Fruit fly (Drosophila melanogaster) whole organism, embryonic: ENCODE data around the gene Ptp10D.

Experiments used
- Antp ChIP-seq: fragments of 200-800 bp; sonication (Bioruptor generic); optimal IDR thresholded peaks from 3 replicates; lab custom pipeline; 2016; ENCODE audit warnings: missing biosample characterization, missing genetic modification characterization
- B-H2 ChIP-seq: fragments of 200-800 bp; sonication (Bioruptor generic); optimal IDR thresholded peaks from 2 replicates; lab custom pipeline; 2018; ENCODE audit warnings: missing biosample characterization, mild to moderate bottlenecking, missing genetic modification characterization
- Bgb ChIP-seq: fragments of 200-800 bp; sonication (Bioruptor generic); IDR thresholded peaks from 2 replicates; pipeline ENCODE4 v1.3.6; 2022; ENCODE audit warnings: missing biosample characterization, missing genetic modification characterization; ENCODE audit not compliant: partially characterized antibody
- CG10147 ChIP-seq: fragments of 200-800 bp; sonication (Bioruptor generic); optimal IDR thresholded peaks from 2 replicates; lab custom pipeline; 2019; ENCODE audit warnings: missing biosample characterization, mild to moderate bottlenecking, missing genetic modification characterization, moderate library complexity
- CG1024 ChIP-seq: fragments of 200-800 bp; sonication (Bioruptor generic); IDR thresholded peaks from 2 replicates; pipeline ENCODE4 v1.3.6; 2022; ENCODE audit warnings: missing biosample characterization, missing genetic modification characterization
- CG10462 ChIP-seq: fragments of 200-800 bp; sonication (Bioruptor generic); optimal IDR thresholded peaks from 2 replicates; lab custom pipeline; 2016; ENCODE audit warnings: missing biosample characterization, missing genetic modification characterization
- CG10565 ChIP-seq: fragments of 200-800 bp; sonication (Bioruptor generic); optimal IDR thresholded peaks from 3 replicates; lab custom pipeline; 2016; ENCODE audit warnings: missing biosample characterization, mild to moderate bottlenecking, missing genetic modification characterization
- CG10654 ChIP-seq: fragments of 200-800 bp; sonication (Bioruptor generic); optimal IDR thresholded peaks from 2 replicates; lab custom pipeline; 2016; ENCODE audit warnings: missing biosample characterization, missing genetic modification characterization
- CG12104 ChIP-seq: fragments of 200-800 bp; sonication (Bioruptor generic); optimal IDR thresholded peaks from 3 replicates; lab custom pipeline; 2016; ENCODE audit warnings: missing biosample characterization, missing genetic modification characterization
- CG12219 ChIP-seq: fragments of 200-800 bp; sonication (Bioruptor generic); optimal IDR thresholded peaks from 3 replicates; lab custom pipeline; 2018; ENCODE audit warnings: missing biosample characterization, mild to moderate bottlenecking, missing genetic modification characterization
- CG12769 ChIP-seq: fragments of 200-800 bp; sonication (Bioruptor generic); optimal IDR thresholded peaks from 2 replicates; lab custom pipeline; 2019; ENCODE audit warnings: missing biosample characterization, mild to moderate bottlenecking, missing genetic modification characterization, moderate library complexity
- CG12942 ChIP-seq: fragments of 200-800 bp; sonication (Bioruptor generic); optimal IDR thresholded peaks from 3 replicates; lab custom pipeline; 2016; ENCODE audit warnings: missing biosample characterization, missing genetic modification characterization
- CG13775 ChIP-seq: fragments of 200-800 bp; sonication (Bioruptor generic); optimal IDR thresholded peaks from 3 replicates; lab custom pipeline; 2017; ENCODE audit warnings: missing biosample characterization, mild to moderate bottlenecking, missing genetic modification characterization
- CG18599 ChIP-seq: fragments of 200-800 bp; sonication (Bioruptor generic); optimal IDR thresholded peaks from 3 replicates; lab custom pipeline; 2017; ENCODE audit warnings: missing biosample characterization, missing genetic modification characterization, mild to moderate bottlenecking, moderate library complexity, missing genetic modification reagents
- CG18619 ChIP-seq: fragments of 200-800 bp; sonication (Bioruptor generic); optimal IDR thresholded peaks from 3 replicates; lab custom pipeline; 2017; ENCODE audit warnings: missing biosample characterization, mild to moderate bottlenecking, missing genetic modification characterization
- CG2116 ChIP-seq: fragments of 200-800 bp; sonication (Bioruptor generic); optimal IDR thresholded peaks from 3 replicates; lab custom pipeline; 2018; ENCODE audit warnings: missing biosample characterization, mild to moderate bottlenecking, missing genetic modification characterization
- CG30431 ChIP-seq: fragments of 200-800 bp; sonication (Bioruptor generic); optimal IDR thresholded peaks from 2 replicates; lab custom pipeline; 2017; ENCODE audit warnings: missing biosample characterization, missing genetic modification characterization
- CG34422 ChIP-seq: fragments of 200-800 bp; sonication (Bioruptor generic); IDR thresholded peaks from 3 replicates; pipeline ENCODE4 v1.3.6; 2022; ENCODE audit warnings: missing biosample characterization, missing genetic modification characterization
- CG5953 ChIP-seq: fragments of 200-800 bp; sonication (Bioruptor generic); IDR thresholded peaks from 2 replicates; pipeline ENCODE4 v1.3.6; 2022; ENCODE audit warnings: missing biosample characterization, missing genetic modification characterization
- CG6765 ChIP-seq: fragments of 200-800 bp; sonication (Bioruptor generic); optimal IDR thresholded peaks from 3 replicates; lab custom pipeline; 2017; ENCODE audit warnings: missing biosample characterization, mild to moderate bottlenecking, missing genetic modification characterization
- Dll ChIP-seq: fragments of 200-800 bp; sonication (Bioruptor generic); IDR thresholded peaks from 4 replicates; pipeline ENCODE4 v1.3.6; 2022; ENCODE audit warnings: missing biosample characterization, missing genetic modification characterization; ENCODE audit not compliant: partially characterized antibody
- Doc3 ChIP-seq: fragments of 200-800 bp; sonication (Bioruptor generic); IDR thresholded peaks from 3 replicates; pipeline ENCODE4 v1.3.6; 2022; ENCODE audit warnings: missing biosample characterization, missing genetic modification characterization; ENCODE audit not compliant: partially characterized antibody
- Ets97D ChIP-seq: fragments of 200-800 bp; sonication (Bioruptor generic); optimal IDR thresholded peaks from 3 replicates; lab custom pipeline; 2016; ENCODE audit warnings: missing biosample characterization, missing genetic modification characterization
- HLH4C ChIP-seq: fragments of 200-800 bp; sonication (Bioruptor generic); IDR thresholded peaks from 3 replicates; pipeline ENCODE4 v1.3.6; 2022; ENCODE audit warnings: missing biosample characterization, missing genetic modification characterization; ENCODE audit not compliant: partially characterized antibody
- Hmx ChIP-seq: fragments of 200-800 bp; sonication (Bioruptor generic); optimal IDR thresholded peaks from 2 replicates; lab custom pipeline; 2016; ENCODE audit warnings: missing biosample characterization, missing genetic modification characterization
- Hsf ChIP-seq: fragments of 200-800 bp; sonication (Bioruptor generic); optimal IDR thresholded peaks from 3 replicates; lab custom pipeline; 2016; ENCODE audit warnings: missing biosample characterization, missing genetic modification characterization
- MESR4 ChIP-seq: fragments of 200-800 bp; sonication (Bioruptor generic); optimal IDR thresholded peaks from 2 replicates; lab custom pipeline; 2018; ENCODE audit warnings: missing biosample characterization, mild to moderate bottlenecking, missing genetic modification characterization, moderate library complexity
- Neu2 ChIP-seq: fragments of 200-800 bp; sonication (Bioruptor generic); optimal IDR thresholded peaks from 3 replicates; lab custom pipeline; 2016; ENCODE audit warnings: missing biosample characterization, missing genetic modification characterization, borderline replicate concordance
- Nf-YB ChIP-seq: fragments of 200-800 bp; sonication (Bioruptor generic); optimal IDR thresholded peaks from 3 replicates; lab custom pipeline; 2019; ENCODE audit warnings: missing biosample characterization, mild to moderate bottlenecking, missing genetic modification characterization, moderate library complexity
- NfI ChIP-seq: fragments of 200-800 bp; sonication (Bioruptor generic); optimal IDR thresholded peaks from 3 replicates; lab custom pipeline; 2018; ENCODE audit warnings: missing biosample characterization, mild to moderate bottlenecking, missing genetic modification characterization, moderate library complexity
- Ptx1 ChIP-seq: fragments of 200-800 bp; sonication (Bioruptor generic); IDR thresholded peaks from 2 replicates; pipeline ENCODE4 v1.3.6; 2022; ENCODE audit warnings: missing biosample characterization, missing genetic modification characterization
- Scr ChIP-seq: fragments of 200-800 bp; sonication (Bioruptor generic); IDR thresholded peaks from 2 replicates; pipeline ENCODE4 v1.3.6; 2022; ENCODE audit warnings: missing biosample characterization, missing genetic modification characterization; ENCODE audit not compliant: partially characterized antibody
- Spps ChIP-seq: fragments of 200-800 bp; sonication (Bioruptor generic); optimal IDR thresholded peaks from 2 replicates; lab custom pipeline; 2018; ENCODE audit warnings: missing biosample characterization, mild to moderate bottlenecking, missing genetic modification characterization
- Taf1 ChIP-seq: fragments of 200-800 bp; sonication (Bioruptor generic); IDR thresholded peaks from 2 replicates; pipeline ENCODE4 v1.3.6; 2022; ENCODE audit warnings: missing biosample characterization, missing genetic modification characterization
- ab ChIP-seq: fragments of 200-800 bp; sonication (Bioruptor generic); optimal IDR thresholded peaks from 2 replicates; lab custom pipeline; 2016; ENCODE audit warnings: missing biosample characterization, missing genetic modification characterization
- amos ChIP-seq: fragments of 200-800 bp; sonication (Bioruptor generic); IDR thresholded peaks from 2 replicates; pipeline ENCODE4 v1.3.6; 2022; ENCODE audit warnings: missing biosample characterization, missing genetic modification characterization; ENCODE audit not compliant: partially characterized antibody
- aop ChIP-seq: fragments of 200-800 bp; sonication (Bioruptor generic); IDR thresholded peaks from 2 replicates; pipeline ENCODE4 v1.3.6; 2022; ENCODE audit warnings: missing biosample characterization, missing genetic modification characterization
- btn ChIP-seq: fragments of 200-800 bp; sonication (Bioruptor generic); optimal IDR thresholded peaks from 2 replicates; lab custom pipeline; 2016; ENCODE audit warnings: missing biosample characterization, missing genetic modification characterization
- cato ChIP-seq: fragments of 200-800 bp; sonication (Bioruptor generic); optimal IDR thresholded peaks from 2 replicates; lab custom pipeline; 2016; ENCODE audit warnings: missing biosample characterization, missing genetic modification characterization, borderline replicate concordance
- crp ChIP-seq, 2 experiments: fragments of 200-800 bp; sonication (Bioruptor generic); optimal IDR thresholded peaks; 2 replicates in 1 of 2; 3 replicates in 1 of 2; lab custom pipeline; 2017; ENCODE audit warnings: missing biosample characterization in 2 of 2, missing genetic modification characterization in 2 of 2, mild to moderate bottlenecking in 1 of 2, moderate library complexity in 1 of 2
- dysf ChIP-seq: fragments of 200-800 bp; sonication (Bioruptor generic); IDR thresholded peaks from 3 replicates; pipeline ENCODE4 v1.3.6; 2022; ENCODE audit warnings: missing biosample characterization, missing genetic modification characterization
- grn ChIP-seq: fragments of 200-800 bp; sonication (Bioruptor generic); optimal IDR thresholded peaks from 3 replicates; lab custom pipeline; 2017; ENCODE audit warnings: missing biosample characterization, missing genetic modification characterization
- gro ChIP-seq: fragments of 200-800 bp; sonication (Bioruptor generic); optimal IDR thresholded peaks from 2 replicates; lab custom pipeline; 2016; ENCODE audit warnings: missing biosample characterization, missing genetic modification characterization
- gsb-n ChIP-seq: fragments of 200-800 bp; sonication (Bioruptor generic); optimal IDR thresholded peaks from 3 replicates; lab custom pipeline; 2018; ENCODE audit warnings: missing biosample characterization, mild to moderate bottlenecking, missing genetic modification characterization
- jing ChIP-seq: fragments of 200-800 bp; sonication (Bioruptor generic); optimal IDR thresholded peaks from 2 replicates; lab custom pipeline; 2018; ENCODE audit warnings: missing biosample characterization, mild to moderate bottlenecking, missing genetic modification characterization
- salm ChIP-seq: fragments of 200-800 bp; sonication (Bioruptor generic); optimal IDR thresholded peaks from 2 replicates; lab custom pipeline; 2018; ENCODE audit warnings: missing biosample characterization, mild to moderate bottlenecking, missing genetic modification characterization
- scrt ChIP-seq: fragments of 200-800 bp; sonication (Bioruptor generic); optimal IDR thresholded peaks from 2 replicates; lab custom pipeline; 2018; ENCODE audit warnings: missing biosample characterization, mild to moderate bottlenecking, missing genetic modification characterization, moderate library complexity
- slbo ChIP-seq: fragments of 200-800 bp; sonication (Bioruptor generic); IDR thresholded peaks from 2 replicates; pipeline ENCODE4 v1.3.6; 2022; ENCODE audit warnings: missing biosample characterization, missing genetic modification characterization
- unpg ChIP-seq: fragments of 200-800 bp; sonication (Bioruptor generic); optimal IDR thresholded peaks from 3 replicates; lab custom pipeline; 2018; ENCODE audit warnings: missing biosample characterization, mild to moderate bottlenecking, missing genetic modification characterization, moderate library complexity

Ptp10D gene

dm6 chrX:11580200-11580840, 41.5 kb upstream of the Ptp10D start, which contains the start of gene nod (continued):
- TF ChIP-seq MESR4 (GFP tag; lab: Kevin White, UChicago) = peak; percentile 36
- TF ChIP-seq Taf1 (GFP tag; lab: Robert Waterston, UW) = no peak
- TF ChIP-seq CG12942 (GFP tag; lab: Kevin White, UChicago) = peak; percentile 52
- peak; percentile 73 for TF ChIP-seq CG12769 (tag; lab: Kevin White, UChicago)
- TF ChIP-seq gro = peak; percentile 78
- TF ChIP-seq btn (GFP tag; lab: Kevin White, UChicago) = no peak
- no peak for TF ChIP-seq jing (GFP tag; lab: Kevin White, UChicago)
- peak; percentile 13 for TF ChIP-seq Spps (tag; lab: Kevin White, UChicago)
- TF ChIP-seq CG5953 (GFP tag; lab: Robert Waterston, UW) = peak; percentile 32; the same call in 1 of the 2 replicates
- peak; percentile 70; the same call in 3 of the 4 replicates for TF ChIP-seq Dll (GFP tag; lab: Robert Waterston, UW)
- TF ChIP-seq Hsf (GFP tag; lab: Kevin White, UChicago) = peak; percentile 68
- peak; percentile 71 for TF ChIP-seq Scr (GFP tag; lab: Robert Waterston, UW)
- peak; percentile 35 for TF ChIP-seq CG30431 (GFP tag; lab: Kevin White, UChicago)
- TF ChIP-seq gsb-n (tag; lab: Kevin White, UChicago) = peak; percentile 22
- TF ChIP-seq Antp (GFP tag; lab: Kevin White, UChicago) = peak; percentile 75
- TF ChIP-seq CG18599 (GFP tag; lab: Kevin White, UChicago) = peak; percentile 70
- TF ChIP-seq salm (tag; lab: Kevin White, UChicago) = peak; percentile 31
- TF ChIP-seq Neu2 = peak; percentile 36
- peak; percentile 68 for TF ChIP-seq slbo (GFP tag; lab: Robert Waterston, UW)
- peak; percentile 36 for TF ChIP-seq CG18619 (GFP tag; lab: Kevin White, UChicago)
- peak; percentile 94 for TF ChIP-seq Ets97D (GFP tag; lab: Kevin White, UChicago)
- peak; percentile 28 for TF ChIP-seq CG12219
- peak; percentile 66 for TF ChIP-seq amos (GFP tag; lab: Robert Waterston, UW)
- TF ChIP-seq CG2116 (GFP tag; lab: Kevin White, UChicago) = peak; percentile 69
- TF ChIP-seq Nf-YB = peak; percentile 3
- TF ChIP-seq CG10147 = peak; percentile 43
- peak; percentile 74; the same call in 2 of the 3 replicates for TF ChIP-seq dysf (GFP tag; lab: Robert Waterston, UW)
- TF ChIP-seq cato (GFP tag; lab: Kevin White, UChicago) = peak; percentile 54
- no peak for TF ChIP-seq HLH4C (GFP tag; lab: Robert Waterston, UW)
- TF ChIP-seq Hmx (GFP tag; lab: Kevin White, UChicago) = no peak
- TF ChIP-seq NfI (GFP tag; lab: Kevin White, UChicago) = peak; percentile 64
- TF ChIP-seq ab (GFP tag; lab: Kevin White, UChicago) = no peak
- TF ChIP-seq CG10654 = peak; percentile 71
- no peak for TF ChIP-seq crp (GFP tag; optimal IDR thresholded peaks at IDR 0.05; lab: Kevin White, UChicago)
- TF ChIP-seq CG13775 = peak; percentile 68
- TF ChIP-seq B-H2 (GFP tag; lab: Kevin White, UChicago) = peak; percentile 63
- TF ChIP-seq unpg (GFP tag; lab: Kevin White, UChicago) = peak; percentile 61
- peak; percentile 75 for TF ChIP-seq Bgb (GFP tag; lab: Robert Waterston, UW)
- no peak for TF ChIP-seq CG10565
- peak; percentile 58 for TF ChIP-seq Ptx1 (GFP tag; lab: Robert Waterston, UW)
- no peak for TF ChIP-seq CG1024
- no peak for TF ChIP-seq CG34422 (GFP tag; lab: Robert Waterston, UW)
- no peak for TF ChIP-seq aop (GFP tag; lab: Robert Waterston, UW)
- TF ChIP-seq CG10462 (GFP tag; lab: Kevin White, UChicago) = peak; percentile 37
- TF ChIP-seq grn (GFP tag; lab: Kevin White, UChicago) = no peak
- no peak for TF ChIP-seq scrt (GFP tag; lab: Kevin White, UChicago)
- TF ChIP-seq Doc3 = peak; percentile 58; the same call in 2 of the 3 replicates
- TF ChIP-seq CG12104 = no peak
- TF ChIP-seq CG6765 = peak; percentile 46
